Fruit fly (Drosophila melanogaster) whole organism, embryonic: ENCODE measurements around the gene nwk.

Experiments used
- Atf3 ChIP-seq: fragments of 200-800 bp; sonication (Bioruptor generic); optimal IDR thresholded peaks from 3 replicates; lab custom pipeline; 2016; ENCODE audit warnings: missing biosample characterization, missing genetic modification characterization
- Bdp1 ChIP-seq: fragments of 200-800 bp; sonication (Bioruptor generic); optimal IDR thresholded peaks from 3 replicates; lab custom pipeline; 2016; ENCODE audit warnings: missing biosample characterization, missing genetic modification characterization
- Bgb ChIP-seq: fragments of 200-800 bp; sonication (Bioruptor generic); IDR thresholded peaks from 2 replicates; pipeline ENCODE4 v1.3.6; 2022; ENCODE audit warnings: missing biosample characterization, missing genetic modification characterization; ENCODE audit not compliant: partially characterized antibody
- CG10462 ChIP-seq: fragments of 200-800 bp; sonication (Bioruptor generic); optimal IDR thresholded peaks from 2 replicates; lab custom pipeline; 2016; ENCODE audit warnings: missing biosample characterization, missing genetic modification characterization
- CG11398 ChIP-seq: fragments of 200-800 bp; sonication (Bioruptor generic); optimal IDR thresholded peaks from 2 replicates; lab custom pipeline; 2016; ENCODE audit warnings: missing biosample characterization, missing genetic modification characterization
- CG12769 ChIP-seq: fragments of 200-800 bp; sonication (Bioruptor generic); optimal IDR thresholded peaks from 2 replicates; lab custom pipeline; 2019; ENCODE audit warnings: missing biosample characterization, mild to moderate bottlenecking, missing genetic modification characterization, moderate library complexity
- CG14441 ChIP-seq: fragments of 200-800 bp; sonication (Bioruptor generic); IDR thresholded peaks from 2 replicates; pipeline ENCODE4 v1.3.6; 2022; ENCODE audit warnings: missing biosample characterization, missing genetic modification characterization
- CG15269 ChIP-seq: fragments of 200-800 bp; sonication (Bioruptor generic); optimal IDR thresholded peaks from 2 replicates; lab custom pipeline; 2018; ENCODE audit warnings: missing biosample characterization, mild to moderate bottlenecking, missing genetic modification characterization, moderate library complexity
- CG16779 ChIP-seq: fragments of 200-800 bp; sonication (Bioruptor generic); IDR thresholded peaks from 2 replicates; pipeline ENCODE4 v1.3.6; 2022; ENCODE audit warnings: missing biosample characterization, missing genetic modification characterization
- CG2129 ChIP-seq: fragments of 200-800 bp; sonication (Bioruptor generic); IDR thresholded peaks from 2 replicates; pipeline ENCODE4 v1.3.6; 2022; ENCODE audit warnings: missing biosample characterization, missing genetic modification characterization; ENCODE audit not compliant: partially characterized antibody
- CG3065 ChIP-seq: fragments of 200-800 bp; sonication (Bioruptor generic); optimal IDR thresholded peaks from 2 replicates; lab custom pipeline; 2016; ENCODE audit warnings: missing biosample characterization, missing genetic modification characterization
- CG31365 ChIP-seq: fragments of 200-800 bp; sonication (Bioruptor generic); optimal IDR thresholded peaks from 2 replicates; lab custom pipeline; 2018; ENCODE audit warnings: missing biosample characterization, mild to moderate bottlenecking, missing genetic modification characterization
- CG3163 ChIP-seq: fragments of 200-800 bp; sonication (Bioruptor generic); optimal IDR thresholded peaks from 3 replicates; lab custom pipeline; 2016; ENCODE audit warnings: missing biosample characterization, missing genetic modification characterization
- CG3838 ChIP-seq: fragments of 200-800 bp; sonication (Bioruptor generic); optimal IDR thresholded peaks from 3 replicates; lab custom pipeline; 2016; ENCODE audit warnings: missing biosample characterization, missing genetic modification characterization
- CG3847 ChIP-seq: fragments of 200-800 bp; sonication (Bioruptor generic); IDR thresholded peaks from 2 replicates; pipeline ENCODE4 v1.3.6; 2022; ENCODE audit warnings: missing biosample characterization, missing genetic modification characterization
- CG4730 ChIP-seq: fragments of 200-800 bp; sonication (Bioruptor generic); IDR thresholded peaks from 2 replicates; pipeline ENCODE4 v1.3.6; 2022; ENCODE audit warnings: missing biosample characterization, missing genetic modification characterization
- CG5180 ChIP-seq: fragments of 200-800 bp; sonication (Bioruptor generic); optimal IDR thresholded peaks from 3 replicates; lab custom pipeline; 2017; ENCODE audit warnings: missing biosample characterization, missing genetic modification characterization, mild to moderate bottlenecking, moderate library complexity, missing genetic modification reagents
- CG6654 ChIP-seq: fragments of 200-800 bp; sonication (Bioruptor generic); optimal IDR thresholded peaks from 2 replicates; lab custom pipeline; 2017; ENCODE audit warnings: missing biosample characterization, mild to moderate bottlenecking, missing genetic modification characterization
- CG8359 ChIP-seq: fragments of 200-800 bp; sonication (Bioruptor generic); optimal IDR thresholded peaks from 2 replicates; lab custom pipeline; 2017; ENCODE audit warnings: missing biosample characterization, mild to moderate bottlenecking, missing genetic modification characterization, borderline replicate concordance
- CG9609 ChIP-seq: fragments of 200-800 bp; sonication (Bioruptor generic); optimal IDR thresholded peaks from 3 replicates; lab custom pipeline; 2016; ENCODE audit warnings: missing biosample characterization, missing genetic modification characterization
- CG9876 ChIP-seq: fragments of 200-800 bp; sonication (Bioruptor generic); optimal IDR thresholded peaks from 2 replicates; lab custom pipeline; 2016; ENCODE audit warnings: missing biosample characterization, missing genetic modification characterization
- E2f1 ChIP-seq: fragments of 200-800 bp; sonication (Bioruptor generic); IDR thresholded peaks from 2 replicates; pipeline ENCODE4 v1.3.6; 2022; ENCODE audit warnings: missing biosample characterization, missing genetic modification characterization
- Fer2 ChIP-seq: fragments of 200-800 bp; sonication (Bioruptor generic); optimal IDR thresholded peaks from 2 replicates; lab custom pipeline; 2018; ENCODE audit warnings: missing biosample characterization, mild to moderate bottlenecking, missing genetic modification characterization, moderate library complexity
- Lhr ChIP-seq: fragments of 200-800 bp; sonication (Bioruptor generic); optimal IDR thresholded peaks from 3 replicates; lab custom pipeline; 2017; ENCODE audit warnings: mild to moderate bottlenecking, missing biosample characterization, missing genetic modification reagents, missing genetic modification characterization
- MTF-1 ChIP-seq: fragments of 200-800 bp; sonication (Bioruptor generic); optimal IDR thresholded peaks from 2 replicates; lab custom pipeline; 2018; ENCODE audit warnings: missing biosample characterization, mild to moderate bottlenecking, missing genetic modification characterization, borderline replicate concordance
- Mrtf ChIP-seq: fragments of 200-800 bp; sonication (Bioruptor generic); IDR thresholded peaks from 3 replicates; pipeline ENCODE4 v1.3.6; 2022; ENCODE audit warnings: missing biosample characterization, missing genetic modification characterization
- NC2β ChIP-seq: fragments of 200-800 bp; sonication (Bioruptor generic); optimal IDR thresholded peaks from 2 replicates; lab custom pipeline; 2016; ENCODE audit warnings: missing biosample characterization, missing genetic modification characterization
- Nf-YC ChIP-seq: fragments of 200-800 bp; optimal IDR thresholded peaks from 3 replicates; lab custom pipeline; 2019; ENCODE audit warnings: missing biosample characterization, mild to moderate bottlenecking, missing genetic modification characterization, moderate library complexity
- Oli ChIP-seq: fragments of 200-800 bp; sonication (Bioruptor generic); optimal IDR thresholded peaks from 2 replicates; lab custom pipeline; 2018; ENCODE audit warnings: missing biosample characterization, mild to moderate bottlenecking, missing genetic modification characterization, moderate library complexity
- Optix ChIP-seq: fragments of 200-800 bp; sonication (Bioruptor generic); IDR thresholded peaks from 3 replicates; pipeline ENCODE4 v1.3.6; 2022; ENCODE audit warnings: missing biosample characterization, missing genetic modification characterization
- PHDP ChIP-seq: fragments of 200-800 bp; sonication (Bioruptor generic); optimal IDR thresholded peaks from 3 replicates; lab custom pipeline; 2018; ENCODE audit warnings: missing biosample characterization, mild to moderate bottlenecking, missing genetic modification characterization, moderate library complexity
- Taf1 ChIP-seq: fragments of 200-800 bp; sonication (Bioruptor generic); IDR thresholded peaks from 2 replicates; pipeline ENCODE4 v1.3.6; 2022; ENCODE audit warnings: missing biosample characterization, missing genetic modification characterization
- al ChIP-seq: fragments of 200-800 bp; sonication (Bioruptor generic); IDR thresholded peaks from 2 replicates; pipeline ENCODE4 v1.3.6; 2022; ENCODE audit warnings: missing biosample characterization, missing genetic modification characterization
- dimm ChIP-seq: fragments of 200-800 bp; sonication (Bioruptor generic); IDR thresholded peaks from 2 replicates; pipeline ENCODE4 v1.3.6; 2022; ENCODE audit warnings: missing biosample characterization, missing genetic modification characterization
- esg ChIP-seq: fragments of 200-800 bp; sonication (Bioruptor generic); conservative IDR thresholded peaks from 2 replicates; pipeline ENCODE4 v1.3.6; 2022; ENCODE audit warnings: missing biosample characterization, missing genetic modification characterization
- eyg ChIP-seq: fragments of 200-800 bp; sonication (Bioruptor generic); optimal IDR thresholded peaks from 3 replicates; lab custom pipeline; 2016; ENCODE audit warnings: missing biosample characterization, missing genetic modification characterization
- fu2 ChIP-seq: fragments of 200-800 bp; sonication (Bioruptor generic); optimal IDR thresholded peaks from 2 replicates; lab custom pipeline; 2016; ENCODE audit warnings: missing biosample characterization, missing genetic modification characterization
- inv ChIP-seq: fragments of 200-800 bp; sonication (Bioruptor generic); IDR thresholded peaks from 2 replicates; pipeline ENCODE4 v1.3.6; 2022; ENCODE audit warnings: missing biosample characterization, missing genetic modification characterization; ENCODE audit not compliant: partially characterized antibody
- knrl ChIP-seq: fragments of 200-800 bp; sonication (Bioruptor generic); IDR thresholded peaks from 3 replicates; pipeline ENCODE4 v1.3.6; 2022; ENCODE audit warnings: missing biosample characterization, missing genetic modification characterization; ENCODE audit not compliant: partially characterized antibody
- lov ChIP-seq, 2 experiments: fragments of 200-800 bp in 1 of 2; fragments of >200 bp in 1 of 2; sonication (Bioruptor generic) in 1 of 2; IDR thresholded peaks in 1 of 2; optimal IDR thresholded peaks in 1 of 2; 2 replicates in 1 of 2; 3 replicates in 1 of 2; pipeline versions ENCODE4 v1.3.6 to Lab custom; 2017 to 2022; ENCODE audit warnings: missing biosample characterization in 1 of 2, missing genetic modification characterization in 1 of 2
- nerfin-1 ChIP-seq: fragments of 200-800 bp; sonication (Bioruptor generic); optimal IDR thresholded peaks from 3 replicates; lab custom pipeline; 2019; ENCODE audit warnings: missing biosample characterization, mild to moderate bottlenecking, missing genetic modification characterization, moderate library complexity
- pros ChIP-seq: fragments of 200-800 bp; sonication (Bioruptor generic); optimal IDR thresholded peaks from 3 replicates; lab custom pipeline; 2019; ENCODE audit warnings: missing biosample characterization, mild to moderate bottlenecking, missing genetic modification characterization, moderate library complexity
- slbo ChIP-seq: fragments of 200-800 bp; sonication (Bioruptor generic); IDR thresholded peaks from 2 replicates; pipeline ENCODE4 v1.3.6; 2022; ENCODE audit warnings: missing biosample characterization, missing genetic modification characterization
- stwl ChIP-seq: fragments of 200-800 bp; sonication (Bioruptor generic); optimal IDR thresholded peaks from 3 replicates; lab custom pipeline; 2018; ENCODE audit warnings: missing biosample characterization, mild to moderate bottlenecking, missing genetic modification characterization, moderate library complexity
- tin ChIP-seq: fragments of 200-800 bp; sonication (Bioruptor generic); optimal IDR thresholded peaks from 3 replicates; lab custom pipeline; 2016; ENCODE audit warnings: missing biosample characterization, missing genetic modification characterization
- wdn ChIP-seq: fragments of 200-800 bp; sonication (Bioruptor generic); IDR thresholded peaks from 2 replicates; pipeline ENCODE4 v1.3.6; 2022; ENCODE audit warnings: missing biosample characterization, missing genetic modification characterization
- wor ChIP-seq: fragments of 200-800 bp; sonication (Bioruptor generic); IDR thresholded peaks from 2 replicates; pipeline ENCODE4 v1.3.6; 2022; ENCODE audit warnings: missing biosample characterization, missing genetic modification characterization
- z ChIP-seq: fragments of 200-800 bp; sonication (Bioruptor generic); IDR thresholded peaks from 3 replicates; pipeline ENCODE4 v1.3.6; 2022; ENCODE audit warnings: missing biosample characterization, missing genetic modification characterization
- zen ChIP-seq: fragments of 200-800 bp; sonication (Bioruptor generic); optimal IDR thresholded peaks from 3 replicates; lab custom pipeline; 2018; ENCODE audit warnings: missing biosample characterization, mild to moderate bottlenecking, missing genetic modification characterization, moderate library complexity

The nwk gene

dm6 chr3L:9125261-9126020 is 12.2 kb upstream of the nwk start (continued):
- peak; percentile 27 for TF ChIP-seq CG15269 (tag; lab: Kevin White, UChicago)
- TF ChIP-seq E2f1 (GFP tag; lab: Robert Waterston, UW), result no peak
- no peak for TF ChIP-seq CG10462
- TF ChIP-seq CG11398 (GFP tag; lab: Kevin White, UChicago), result no peak
- TF ChIP-seq Atf3 (GFP tag; lab: Kevin White, UChicago), result no peak
- TF ChIP-seq CG2129 (GFP tag; lab: Robert Waterston, UW), result no peak
- TF ChIP-seq tin, result no peak
- TF ChIP-seq Nf-YC (tag; lab: Kevin White, UChicago), result peak; percentile 61
- no peak for TF ChIP-seq PHDP
- no peak for TF ChIP-seq CG9609 (GFP tag; lab: Kevin White, UChicago)
- no peak for TF ChIP-seq knrl (GFP tag; lab: Robert Waterston, UW)
- no peak for TF ChIP-seq wdn (GFP tag; lab: Robert Waterston, UW)
- peak; percentile 17 for TF ChIP-seq pros (GFP tag; lab: Kevin White, UChicago)
- TF ChIP-seq CG6654, result no peak
- no peak for TF ChIP-seq esg (GFP tag; lab: Robert Waterston, UW)
- no peak for TF ChIP-seq CG3847 (GFP tag; lab: Robert Waterston, UW)
- TF ChIP-seq Mrtf (GFP tag; lab: Robert Waterston, UW), result no peak
- no peak for TF ChIP-seq NC2β (GFP tag; lab: Kevin White, UChicago)
- TF ChIP-seq Fer2 (tag; lab: Kevin White, UChicago), result no peak
- TF ChIP-seq CG8359 (GFP tag; lab: Kevin White, UChicago), result no peak
- no peak for TF ChIP-seq Optix (GFP tag; lab: Robert Waterston, UW)
- peak; percentile 84 for TF ChIP-seq z (GFP tag; lab: Robert Waterston, UW)
- no peak for TF ChIP-seq CG4730 (GFP tag; lab: Robert Waterston, UW)
- TF ChIP-seq CG3163, result peak; percentile 70
- TF ChIP-seq wor (GFP tag; lab: Robert Waterston, UW), result no peak
- TF ChIP-seq Bgb (GFP tag; lab: Robert Waterston, UW), result no peak
- TF ChIP-seq CG16779 (GFP tag; lab: Robert Waterston, UW), result no peak
- TF ChIP-seq CG3838 (GFP tag; lab: Kevin White, UChicago), result no peak
- no peak for TF ChIP-seq CG3065 (GFP tag; lab: Kevin White, UChicago)
- TF ChIP-seq eyg (GFP tag; lab: Kevin White, UChicago), result no peak
- TF ChIP-seq inv (GFP tag; lab: Robert Waterston, UW), result no peak
- TF ChIP-seq MTF-1, result no peak
- TF ChIP-seq nerfin-1 (tag; lab: Kevin White, UChicago), result no peak
- TF ChIP-seq CG14441 (GFP tag; lab: Robert Waterston, UW), result no peak
- no peak for TF ChIP-seq CG9876 (GFP tag; lab: Kevin White, UChicago)
- TF ChIP-seq dimm (GFP tag; lab: Robert Waterston, UW), result no peak
- TF ChIP-seq stwl (tag; lab: Kevin White, UChicago), result no peak
- TF ChIP-seq Taf1 (GFP tag; lab: Robert Waterston, UW), result no peak
- no peak for TF ChIP-seq CG5180
- no peak for TF ChIP-seq lov (optimal IDR thresholded peaks at IDR 0.05; lab: Kevin White, UChicago)
- TF ChIP-seq lov (GFP tag; IDR thresholded peaks at IDR 0.05; lab: Robert Waterston, UW), result no peak
- no peak for TF ChIP-seq fu2 (GFP tag; lab: Kevin White, UChicago)
- TF ChIP-seq slbo (GFP tag; lab: Robert Waterston, UW), result peak; percentile 26; the same call in 1 of the 2 replicates
- no peak for TF ChIP-seq CG31365
- no peak for TF ChIP-seq Bdp1
- peak; percentile 30 for TF ChIP-seq Oli
- TF ChIP-seq zen (tag; lab: Kevin White, UChicago), result peak; percentile 65
- TF ChIP-seq CG12769 (tag; lab: Kevin White, UChicago), result peak; percentile 62
- TF ChIP-seq Lhr (GFP tag; lab: Kevin White, UChicago), result no peak
- TF ChIP-seq al (GFP tag; lab: Robert Waterston, UW), result peak; percentile 4; the same call in 1 of the 2 replicates
